Worm (Caenorhabditis elegans) whole organism, midembryonic: Measurements from ENCODE around the gene swt-3.

Experiments used
- T22C8.4 ChIP-seq: fragments of 200-800 bp; sonication (Bioruptor generic); IDR thresholded peaks from 2 replicates; pipeline ENCODE4 v1.3.6; 2022; ENCODE audit warnings: missing genetic modification characterization, missing compliant biosample characterization
- cog-1 ChIP-seq: sonication (generic microtip); optimal IDR thresholded peaks from 2 replicates; lab custom pipeline; 2016; ENCODE audit warnings: missing genetic modification characterization, missing compliant biosample characterization
- flt-1 ChIP-seq: fragments of 200-800 bp; sonication (Bioruptor generic); IDR thresholded peaks from 2 replicates; pipeline ENCODE4 v1.3.6; 2022; ENCODE audit warnings: missing genetic modification characterization, missing compliant biosample characterization
- klf-2 ChIP-seq: fragments of 200-800 bp; sonication (Bioruptor generic); conservative IDR thresholded peaks from 2 replicates; pipeline ENCODE4 v1.3.6; 2022; ENCODE audit warnings: missing genetic modification reagents, missing genetic modification characterization, missing compliant biosample characterization
- med-1 ChIP-seq: sonication (generic microtip); optimal IDR thresholded peaks from 2 replicates; lab custom pipeline; 2017; ENCODE audit warnings: missing genetic modification characterization, mild to moderate bottlenecking, missing compliant biosample characterization, antibody characterized with exemption, missing genetic modification reagents; ENCODE audit not compliant: insufficient read depth
- ref-1 ChIP-seq: fragments of 200-800 bp; sonication (Bioruptor generic); conservative IDR thresholded peaks from 2 replicates; pipeline ENCODE4 v1.3.6; 2022; ENCODE audit warnings: missing genetic modification reagents, missing genetic modification characterization, missing compliant biosample characterization
- tab-1 ChIP-seq: fragments of 200-800 bp; sonication (Bioruptor generic); IDR thresholded peaks from 2 replicates; pipeline ENCODE4 v1.3.6; 2022; ENCODE audit warnings: missing genetic modification characterization, missing compliant biosample characterization
- ztf-23 ChIP-seq: fragments of 200-800 bp; sonication (Bioruptor generic); IDR thresholded peaks from 2 replicates; pipeline ENCODE4 v1.3.6; 2022; ENCODE audit warnings: missing genetic modification reagents, missing genetic modification characterization, missing compliant biosample characterization
- ztf-29 ChIP-seq: fragments of 200-800 bp; sonication (Bioruptor generic); IDR thresholded peaks from 2 replicates; pipeline ENCODE4 v1.3.6; 2022; ENCODE audit warnings: missing genetic modification reagents, missing genetic modification characterization, missing compliant biosample characterization

DNA sequence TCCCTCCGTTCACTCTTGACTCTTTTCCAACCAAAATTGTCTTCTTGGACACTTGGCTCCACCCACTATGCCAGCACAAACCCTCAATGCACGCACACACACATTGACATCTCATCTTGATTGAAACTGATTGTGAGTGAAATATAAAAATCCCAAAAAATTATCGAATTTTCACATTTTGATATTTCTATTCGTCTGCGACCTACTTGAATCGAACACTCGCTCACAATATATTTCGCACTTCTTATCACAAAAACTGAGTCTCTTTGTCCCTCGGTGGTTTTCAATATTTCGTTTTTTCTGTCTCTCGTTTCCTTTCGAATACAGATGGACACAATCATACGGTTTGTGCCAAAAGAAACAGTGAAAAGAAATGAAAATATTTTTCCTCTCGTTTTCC, 39.6 kb upstream of the swt-3 start:
- TF ChIP-seq ztf-29: no peak
- TF ChIP-seq tab-1: no peak
- TF ChIP-seq cog-1 (tag; lab: Kevin White, UChicago): no peak
- TF ChIP-seq med-1: no peak
- TF ChIP-seq klf-2: no peak
- no peak for TF ChIP-seq ztf-23 (GFP tag; lab: Robert Waterston, UW)
- TF ChIP-seq flt-1 (GFP tag; lab: Robert Waterston, UW): no peak
- no peak for TF ChIP-seq T22C8.4 (GFP tag; lab: Robert Waterston, UW)
- TF ChIP-seq ref-1 (GFP tag; lab: Robert Waterston, UW): no peak
